Fruit fly (Drosophila melanogaster) Kc167 (cell line): Measurements from ENCODE around the gene Cyp9f3.

ENCODE experiments used
- Myc ChIP-seq: fragments of >200 bp; optimal IDR thresholded peaks from 2 replicates; lab custom pipeline; 2017; ENCODE audit warnings: missing external identifiers
- Sin3A ChIP-seq: fragments of >200 bp; optimal IDR thresholded peaks from 2 replicates; lab custom pipeline; 2018; ENCODE audit warnings: missing external identifiers
- h ChIP-seq: fragments of >200 bp; optimal IDR thresholded peaks from 3 replicates; lab custom pipeline; 2018; ENCODE audit warnings: missing external identifiers
- insv ChIP-seq: fragments of >200 bp; optimal IDR thresholded peaks from 3 replicates; lab custom pipeline; 2018; ENCODE audit warnings: missing external identifiers
- psq ChIP-seq: fragments of >200 bp; optimal IDR thresholded peaks from 2 replicates; lab custom pipeline; 2017; ENCODE audit warnings: missing external identifiers
- ttk ChIP-seq: sonication (Bioruptor generic); optimal IDR thresholded peaks from 2 replicates; lab custom pipeline; 2017; ENCODE audit warnings: missing external identifiers

dm6 chr3R:12381130-12381700, 17.5 kb downstream of the Cyp9f3 start:
- no peak for TF ChIP-seq psq
- TF ChIP-seq Myc = no peak
- no peak for TF ChIP-seq insv (lab: Kevin White, UChicago)
- TF ChIP-seq ttk (lab: Kevin White, UChicago) = no peak
- TF ChIP-seq h (lab: Kevin White, UChicago) = no peak
- no peak for TF ChIP-seq Sin3A (lab: Kevin White, UChicago)
